Worm (Caenorhabditis elegans) whole organism, L4/young adult: ENCODE results near the gene R07E5.7.

ENCODE experiments used
- dao-5 ChIP-seq: sonication (generic microtip); optimal IDR thresholded peaks from 2 replicates; lab custom pipeline; 2016; ENCODE audit warnings: missing genotype, missing genetic modification characterization, moderate library complexity, missing compliant biosample characterization
- him-1 ChIP-seq: sonication (generic microtip); optimal IDR thresholded peaks from 2 replicates; lab custom pipeline; 2016; ENCODE audit warnings: missing genotype, missing genetic modification reagents, missing genetic modification characterization, missing compliant biosample characterization

DNA sequence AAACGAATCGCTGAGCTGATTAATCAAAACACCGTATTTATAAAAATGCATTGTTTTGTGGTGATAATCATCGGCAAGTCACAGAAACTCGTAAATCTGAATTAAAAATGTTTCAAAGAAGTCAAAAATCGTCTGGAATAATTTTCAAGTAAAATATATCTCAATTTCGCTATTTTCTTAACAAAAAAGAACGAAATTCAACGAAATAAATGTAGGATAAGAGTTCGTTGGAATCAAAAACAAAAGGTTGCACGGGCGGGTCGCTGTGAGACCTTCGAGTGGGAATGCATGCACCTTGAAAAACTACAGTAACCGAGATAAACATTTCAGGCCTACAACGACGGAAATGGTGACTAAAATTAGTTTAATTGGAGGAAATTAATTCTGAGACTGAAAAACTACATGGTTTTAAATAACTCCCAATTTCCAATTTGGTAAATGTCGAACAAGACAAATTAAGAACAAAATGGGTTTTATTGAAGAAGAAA, 15.4 kb upstream of the R07E5.7 start, which contains the start of gene C28A5.1:
- no peak for TF ChIP-seq him-1
- no peak for TF ChIP-seq dao-5 (tag; lab: Kevin White, UChicago)
